Worm (Caenorhabditis elegans) whole organism, late embryonic: ENCODE data around the gene idpp-13.

Source experiments
- C08G9.2 ChIP-seq: sonication (generic microtip); optimal IDR thresholded peaks from 2 replicates; lab custom pipeline; 2016; ENCODE audit warnings: mild to moderate bottlenecking, missing genetic modification characterization, moderate library complexity, missing compliant biosample characterization
- C38D4.7 ChIP-seq: fragments of 200-800 bp; sonication (Bioruptor generic); optimal IDR thresholded peaks from 2 replicates; lab custom pipeline; 2018; ENCODE audit warnings: mild to moderate bottlenecking, missing genetic modification characterization, moderate library complexity, missing compliant biosample characterization
- F13H6.1 ChIP-seq: sonication (generic microtip); optimal IDR thresholded peaks from 2 replicates; lab custom pipeline; 2016; ENCODE audit warnings: missing genetic modification characterization, missing compliant biosample characterization
- K02D7.2 ChIP-seq: sonication (generic microtip); optimal IDR thresholded peaks from 2 replicates; lab custom pipeline; 2017; ENCODE audit warnings: mild to moderate bottlenecking, missing genetic modification characterization, missing compliant biosample characterization
- Y22D7AL.16 ChIP-seq: sonication (generic microtip); optimal IDR thresholded peaks from 2 replicates; lab custom pipeline; 2016; ENCODE audit warnings: missing genetic modification characterization, missing compliant biosample characterization
- ceh-19 ChIP-seq: fragments of 200-800 bp; sonication (Bioruptor generic); optimal IDR thresholded peaks from 2 replicates; lab custom pipeline; 2018; ENCODE audit warnings: mild to moderate bottlenecking, missing genetic modification characterization, missing compliant biosample characterization
- ceh-22 ChIP-seq: sonication (generic microtip); optimal IDR thresholded peaks from 2 replicates; lab custom pipeline; 2017; ENCODE audit warnings: missing biosample characterization, missing genetic modification characterization
- ceh-24 ChIP-seq: sonication (generic microtip); optimal IDR thresholded peaks from 2 replicates; lab custom pipeline; 2016; ENCODE audit warnings: mild to moderate bottlenecking, missing genetic modification characterization, missing compliant biosample characterization
- ceh-30 ChIP-seq: fragments of 150-350 bp; optimal IDR thresholded peaks from 2 replicates; lab custom pipeline; 2014; ENCODE audit warnings: missing biosample characterization, missing genetic modification characterization
- ceh-45 ChIP-seq: fragments of 200-800 bp; sonication (Bioruptor generic); IDR thresholded peaks from 2 replicates; pipeline ENCODE4 v1.3.6; 2022; ENCODE audit warnings: missing genetic modification reagents, missing genetic modification characterization, missing compliant biosample characterization
- ceh-6 ChIP-seq: fragments of 200-800 bp; sonication (Bioruptor generic); optimal IDR thresholded peaks from 2 replicates; lab custom pipeline; 2018; ENCODE audit warnings: mild to moderate bottlenecking, missing genetic modification characterization, missing compliant biosample characterization
- ceh-9 ChIP-seq: sonication (generic microtip); optimal IDR thresholded peaks from 2 replicates; lab custom pipeline; 2016; ENCODE audit warnings: mild to moderate bottlenecking, missing genetic modification characterization, inconsistent platforms, missing compliant biosample characterization
- dve-1 ChIP-seq: sonication (generic microtip); optimal IDR thresholded peaks from 2 replicates; lab custom pipeline; 2017; ENCODE audit warnings: antibody characterized with exemption, mild to moderate bottlenecking, missing genetic modification characterization, missing compliant biosample characterization
- elt-2 ChIP-seq: sonication (generic microtip); optimal IDR thresholded peaks from 2 replicates; lab custom pipeline; 2016; ENCODE audit warnings: missing genetic modification reagents, missing genetic modification characterization, missing compliant biosample characterization
- elt-4 ChIP-seq: sonication (generic microtip); optimal IDR thresholded peaks from 2 replicates; lab custom pipeline; 2016; ENCODE audit warnings: missing genetic modification characterization, missing compliant biosample characterization
- ets-4 ChIP-seq: sonication (generic microtip); optimal IDR thresholded peaks from 2 replicates; lab custom pipeline; 2016; ENCODE audit warnings: missing genetic modification characterization, missing compliant biosample characterization
- fax-1 ChIP-seq: sonication (generic microtip); optimal IDR thresholded peaks from 2 replicates; lab custom pipeline; 2016; ENCODE audit warnings: missing genotype, missing genetic modification characterization, missing compliant biosample characterization
- gmeb-2 ChIP-seq: sonication (generic microtip); optimal IDR thresholded peaks from 2 replicates; lab custom pipeline; 2016; ENCODE audit warnings: missing genetic modification characterization, inconsistent platforms, missing compliant biosample characterization
- hlh-13 ChIP-seq: fragments of 200-800 bp; sonication (Bioruptor generic); optimal IDR thresholded peaks from 2 replicates; lab custom pipeline; 2018; ENCODE audit warnings: mild to moderate bottlenecking, missing genetic modification characterization, missing compliant biosample characterization
- hlh-15 ChIP-seq: sonication (generic microtip); optimal IDR thresholded peaks from 2 replicates; lab custom pipeline; 2016; ENCODE audit warnings: missing genetic modification characterization, missing compliant biosample characterization
- hlh-6 ChIP-seq: sonication (generic microtip); optimal IDR thresholded peaks from 2 replicates; lab custom pipeline; 2016; ENCODE audit warnings: missing genotype, missing genetic modification characterization, missing compliant biosample characterization
- hlh-8 ChIP-seq: sonication (generic microtip); optimal IDR thresholded peaks from 2 replicates; lab custom pipeline; 2016; ENCODE audit warnings: missing genotype, missing genetic modification characterization, missing compliant biosample characterization
- lim-6 ChIP-seq: sonication (generic microtip); optimal IDR thresholded peaks from 2 replicates; lab custom pipeline; 2016; ENCODE audit warnings: missing genetic modification characterization, missing compliant biosample characterization
- lin-11 ChIP-seq: fragments of 200-800 bp; sonication (Bioruptor generic); optimal IDR thresholded peaks from 2 replicates; lab custom pipeline; 2018; ENCODE audit warnings: mild to moderate bottlenecking, missing genetic modification characterization, missing compliant biosample characterization
- madf-2 ChIP-seq: sonication (generic microtip); optimal IDR thresholded peaks from 2 replicates; lab custom pipeline; 2017; ENCODE audit warnings: missing genetic modification characterization, missing compliant biosample characterization
- mec-3 ChIP-seq: sonication (generic microtip); optimal IDR thresholded peaks from 2 replicates; lab custom pipeline; 2016; ENCODE audit warnings: borderline replicate concordance, missing genetic modification characterization, missing compliant biosample characterization
- nfya-1 ChIP-seq: sonication (generic microtip); optimal IDR thresholded peaks from 2 replicates; lab custom pipeline; 2017; ENCODE audit warnings: missing genetic modification characterization, mild to moderate bottlenecking, missing compliant biosample characterization, antibody characterized with exemption, moderate library complexity
- nhr-11 ChIP-seq: fragments of 150-350 bp; optimal IDR thresholded peaks from 2 replicates; lab custom pipeline; 2014; ENCODE audit warnings: missing biosample characterization, missing genetic modification characterization
- odd-2 ChIP-seq: sonication (generic microtip); optimal IDR thresholded peaks from 2 replicates; lab custom pipeline; 2017; ENCODE audit warnings: antibody characterized with exemption, mild to moderate bottlenecking, missing genetic modification characterization, missing compliant biosample characterization
- pat-9 ChIP-seq: fragments of 200-800 bp; sonication (Bioruptor generic); optimal IDR thresholded peaks from 2 replicates; lab custom pipeline; 2018; ENCODE audit warnings: mild to moderate bottlenecking, missing genetic modification characterization, moderate library complexity, missing compliant biosample characterization
- pha-2 ChIP-seq: sonication (generic microtip); optimal IDR thresholded peaks from 2 replicates; lab custom pipeline; 2017; ENCODE audit warnings: mild to moderate bottlenecking, missing genetic modification characterization, missing compliant biosample characterization
- pqm-1 ChIP-seq: sonication (generic microtip); optimal IDR thresholded peaks from 2 replicates; lab custom pipeline; 2016; ENCODE audit warnings: missing genetic modification characterization, missing compliant biosample characterization
- pros-1 ChIP-seq: fragments of 150-350 bp; optimal IDR thresholded peaks from 2 replicates; lab custom pipeline; 2014; ENCODE audit warnings: missing biosample characterization, missing genetic modification reagents, missing genetic modification characterization
- rnt-1 ChIP-seq: sonication (generic microtip); optimal IDR thresholded peaks from 2 replicates; lab custom pipeline; 2016; ENCODE audit warnings: missing genetic modification characterization, missing compliant biosample characterization
- sdc-2 ChIP-seq: sonication (generic microtip); optimal IDR thresholded peaks from 2 replicates; lab custom pipeline; 2016; ENCODE audit warnings: missing genotype, missing genetic modification characterization, missing compliant biosample characterization
- sox-2 ChIP-seq: fragments of 200-800 bp; sonication (Bioruptor generic); IDR thresholded peaks from 2 replicates; pipeline ENCODE4 v1.3.6; 2022; ENCODE audit warnings: missing genetic modification reagents, missing genetic modification characterization, missing compliant biosample characterization
- sox-4 ChIP-seq: sonication (generic microtip); optimal IDR thresholded peaks from 2 replicates; lab custom pipeline; 2017; ENCODE audit warnings: mild to moderate bottlenecking, missing genetic modification characterization, inconsistent platforms, missing compliant biosample characterization
- syd-9 ChIP-seq: sonication (generic microtip); optimal IDR thresholded peaks from 2 replicates; lab custom pipeline; 2016; ENCODE audit warnings: mild to moderate bottlenecking, missing genetic modification characterization, moderate library complexity, missing compliant biosample characterization
- tbx-2 ChIP-seq: sonication (generic microtip); optimal IDR thresholded peaks from 2 replicates; lab custom pipeline; 2016; ENCODE audit warnings: missing genetic modification characterization, missing compliant biosample characterization
- tbx-7 ChIP-seq: sonication (generic microtip); optimal IDR thresholded peaks from 2 replicates; lab custom pipeline; 2016; ENCODE audit warnings: missing genotype, missing genetic modification characterization, missing compliant biosample characterization
- unc-3 ChIP-seq, 2 experiments: fragments of 200-800 bp in 1 of 2; sonication (Bioruptor generic) in 1 of 2; sonication (generic microtip) in 1 of 2; conservative IDR thresholded peaks in 1 of 2; optimal IDR thresholded peaks in 1 of 2; 2 replicates each; pipeline versions ENCODE4 v1.3.6 to Lab custom; 2016 to 2022; ENCODE audit warnings: missing compliant biosample characterization in 2 of 2, missing genetic modification characterization in 2 of 2, missing genetic modification reagents in 1 of 2
- unc-42 ChIP-seq: sonication (generic microtip); optimal IDR thresholded peaks from 2 replicates; lab custom pipeline; 2016; ENCODE audit warnings: missing genotype, missing genetic modification characterization, missing compliant biosample characterization
- unc-86 ChIP-seq: sonication (generic microtip); optimal IDR thresholded peaks from 2 replicates; lab custom pipeline; 2016; ENCODE audit warnings: missing genetic modification characterization, missing compliant biosample characterization
- ztf-16 ChIP-seq: sonication (generic microtip); optimal IDR thresholded peaks from 2 replicates; lab custom pipeline; 2017; ENCODE audit warnings: missing genetic modification characterization, missing compliant biosample characterization

idpp-13 gene

ce11 chrIII:938569-938968 is 21.8 kb upstream of the idpp-13 start, which contains the start of gene fbxa-22:
fbxa-22 (plus strand) TSS chrIII:938869.
- no peak for TF ChIP-seq lim-6 (tag; lab: Kevin White, UChicago)
- TF ChIP-seq hlh-15 (tag; lab: Kevin White, UChicago), result no peak
- no peak for TF ChIP-seq ets-4 (tag; lab: Kevin White, UChicago)
- no peak for TF ChIP-seq syd-9 (tag; lab: Kevin White, UChicago)
- TF ChIP-seq nfya-1, result no peak
- TF ChIP-seq madf-2, result no peak
- TF ChIP-seq ceh-24 (tag; lab: Kevin White, UChicago), result no peak
- no peak for TF ChIP-seq tbx-2 (tag; lab: Kevin White, UChicago)
- TF ChIP-seq unc-86 (tag; lab: Kevin White, UChicago), result no peak
- no peak for TF ChIP-seq pros-1
- no peak for TF ChIP-seq hlh-8 (tag; lab: Kevin White, UChicago)
- no peak for TF ChIP-seq unc-42
- no peak for TF ChIP-seq C38D4.7 (GFP tag; lab: Kevin White, UChicago)
- TF ChIP-seq hlh-13 (GFP tag; lab: Kevin White, UChicago), result no peak

- TF ChIP-seq ceh-45, result no peak
- TF ChIP-seq nhr-11 (tag; lab: Kevin White, UChicago), result no peak
- TF ChIP-seq madf-2, result no peak
- no peak for TF ChIP-seq gmeb-2 (tag; lab: Kevin White, UChicago)
- no peak for TF ChIP-seq Y22D7AL.16 (tag; lab: Kevin White, UChicago)
Observed at ce11 chrIII:937961-938360, 21.2 kb upstream of the idpp-13 start, which contains the start of gene fbxa-56. fbxa-56 (minus strand) TSS chrIII:938061.

- TF ChIP-seq odd-2 (tag; lab: Kevin White, UChicago) (no peak), madf-2 (no peak), sox-2 (GFP tag; lab: Robert Waterston, UW) (no peak), dve-1 (tag; lab: Kevin White, UChicago) (no peak), unc-3 (GFP tag; conservative IDR thresholded peaks at IDR 0.05; lab: Robert Waterston, UW) (no peak), unc-3 (tag; optimal IDR thresholded peaks at IDR 0.05; lab: Kevin White, UChicago) (no peak), ceh-22 (tag; lab: Kevin White, UChicago) (no peak), pha-2 (tag; lab: Kevin White, UChicago) (no peak), F13H6.1 (tag; lab: Kevin White, UChicago) (no peak), pros-1 (no peak), ceh-30 (no peak), elt-2 (tag; lab: Kevin White, UChicago) (no peak), hlh-8 (tag; lab: Kevin White, UChicago) (no peak), ceh-9 (tag; lab: Kevin White, UChicago) (no peak)
Observed at ce11 chrIII:936037-936507, 19.3 kb upstream of the idpp-13 start, which contains the start of gene fbxa-55. fbxa-55 (minus strand) TSS chrIII:936087.

- peak; percentile 72 for TF ChIP-seq sdc-2
- peak; percentile 76 for TF ChIP-seq C08G9.2
- peak; percentile 97 for TF ChIP-seq Y22D7AL.16 (tag; lab: Kevin White, UChicago)
- peak; percentile 32 for TF ChIP-seq ceh-6 (GFP tag; lab: Kevin White, UChicago)
- TF ChIP-seq mec-3 (tag; lab: Kevin White, UChicago), result peak; percentile 76
- TF ChIP-seq pat-9, result peak; percentile 89
- peak; percentile 91 for TF ChIP-seq ceh-19
- peak; percentile 79 for TF ChIP-seq F13H6.1 (tag; lab: Kevin White, UChicago)
- peak; percentile 95 for TF ChIP-seq hlh-13 (GFP tag; lab: Kevin White, UChicago)
- TF ChIP-seq gmeb-2 (tag; lab: Kevin White, UChicago), result peak; percentile 80
- peak; percentile 91 for TF ChIP-seq hlh-8 (tag; lab: Kevin White, UChicago)
- TF ChIP-seq tbx-7 (tag; lab: Kevin White, UChicago), result peak; percentile 62
- peak; percentile 96 for TF ChIP-seq pqm-1 (tag; lab: Kevin White, UChicago)
- peak; percentile 12 for TF ChIP-seq ceh-24 (tag; lab: Kevin White, UChicago)
- peak; percentile 65 for TF ChIP-seq rnt-1 (tag; lab: Kevin White, UChicago)
- peak; percentile 19 for TF ChIP-seq elt-2 (tag; lab: Kevin White, UChicago)
- peak; percentile 94 for TF ChIP-seq sox-4 (tag; lab: Kevin White, UChicago)
- peak; percentile 97 for TF ChIP-seq elt-4 (tag; lab: Kevin White, UChicago)
- TF ChIP-seq pha-2 (tag; lab: Kevin White, UChicago), result peak; percentile 18
- TF ChIP-seq hlh-6 (tag; lab: Kevin White, UChicago), result peak; percentile 88
- TF ChIP-seq ets-4 (tag; lab: Kevin White, UChicago), result peak; percentile 83
- TF ChIP-seq madf-2, result peak; percentile 97
- peak; percentile 35 for TF ChIP-seq unc-86 (tag; lab: Kevin White, UChicago)
- TF ChIP-seq fax-1, result peak; percentile 79
- TF ChIP-seq syd-9 (tag; lab: Kevin White, UChicago), result peak; percentile 63
- peak; percentile 42 for TF ChIP-seq ztf-16
- peak; percentile 84 for TF ChIP-seq K02D7.2
- peak; percentile 94 for TF ChIP-seq lin-11 (tag; lab: Kevin White, UChicago)
Observed at ce11 chrIII:931405-931804, 14.6 kb upstream of the idpp-13 start.
